Worm (Caenorhabditis elegans): ENCODE data around the gene ifp-1.

DNA sequence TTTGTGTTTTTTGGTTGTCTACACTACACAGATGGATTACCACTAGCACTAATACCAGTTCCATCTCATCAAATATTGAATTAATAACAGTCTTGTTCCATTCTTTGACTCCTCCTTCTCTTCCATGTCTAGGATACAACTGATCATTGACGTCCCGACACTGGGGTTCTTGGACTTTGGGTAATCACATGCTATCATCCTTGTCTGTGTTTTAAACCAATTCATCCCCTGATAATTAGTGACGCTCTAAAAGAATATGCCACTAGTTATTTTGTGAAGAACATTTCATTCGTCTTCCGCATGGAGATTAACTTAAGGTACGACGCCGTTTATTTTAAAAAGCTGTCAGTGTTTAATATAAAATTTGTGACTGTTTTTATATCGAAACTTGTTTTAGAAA lies 10.5 kb upstream of the ifp-1 start, which contains the start of gene npr-18:
- TF ChIP-seq dao-5 (tag; optimal IDR thresholded peaks at IDR 0.05) (no peak), W03F9.2 (tag; optimal IDR thresholded peaks at IDR 0.05) (no peak), him-1 (tag; optimal IDR thresholded peaks at IDR 0.05) (no peak)
